Worm (Caenorhabditis elegans): Measurements from ENCODE around the gene fbxb-111.

The fbxb-111 gene

ce11 chrII:2756351-2756750 lies 18.5 kb downstream of the fbxb-111 start:
- TF ChIP-seq zag-1 (tag; optimal IDR thresholded peaks at IDR 0.05), result no peak
- no peak for TF ChIP-seq ztf-4 (tag; optimal IDR thresholded peaks at IDR 0.05)
- TF ChIP-seq ceh-9 (tag; optimal IDR thresholded peaks at IDR 0.05), result no peak
- no peak for TF ChIP-seq aly-2 (tag; optimal IDR thresholded peaks at IDR 0.05)
- TF ChIP-seq elt-2 (tag; optimal IDR thresholded peaks at IDR 0.05), result no peak
- no peak for TF ChIP-seq fkh-2 (tag; optimal IDR thresholded peaks at IDR 0.05)
- TF ChIP-seq elt-3 (tag; optimal IDR thresholded peaks at IDR 0.05), result no peak
- no peak for TF ChIP-seq lin-39 (tag; optimal IDR thresholded peaks at IDR 0.05)
- no peak for TF ChIP-seq nhr-25 (tag; optimal IDR thresholded peaks at IDR 0.05)
- no peak for TF ChIP-seq ama-1 (optimal IDR thresholded peaks at IDR 0.05)
- no peak for TF ChIP-seq lsy-12 (tag; optimal IDR thresholded peaks at IDR 0.05)
- no peak for TF ChIP-seq elt-1 (tag; optimal IDR thresholded peaks at IDR 0.05)
- no peak for TF ChIP-seq sea-2 (GFP tag; optimal IDR thresholded peaks at IDR 0.05)
- no peak for TF ChIP-seq egl-27 (tag; optimal IDR thresholded peaks at IDR 0.05)
- no peak for TF ChIP-seq ZK546.5 (tag; optimal IDR thresholded peaks at IDR 0.05)
- no peak for TF ChIP-seq nhr-237 (tag; optimal IDR thresholded peaks at IDR 0.05)
- TF ChIP-seq unc-39 (tag; optimal IDR thresholded peaks at IDR 0.05), result no peak
- TF ChIP-seq egl-5 (tag; optimal IDR thresholded peaks at IDR 0.05), result no peak

ce11 chrII:2754595-2754994 lies 20.2 kb downstream of the fbxb-111 start:
- TF ChIP-seq nhr-12 (tag; optimal IDR thresholded peaks at IDR 0.05), result no peak
- TF ChIP-seq nhr-28 (tag; optimal IDR thresholded peaks at IDR 0.05), result no peak
- TF ChIP-seq sea-2 (GFP tag; optimal IDR thresholded peaks at IDR 0.05), result no peak
- no peak for TF ChIP-seq aly-2 (tag; optimal IDR thresholded peaks at IDR 0.05)
- TF ChIP-seq R02D3.7 (tag; optimal IDR thresholded peaks at IDR 0.05), result no peak
- TF ChIP-seq fkh-10 (GFP tag; optimal IDR thresholded peaks at IDR 0.05), result no peak
- no peak for TF ChIP-seq nhr-77 (tag; optimal IDR thresholded peaks at IDR 0.05)
- no peak for TF ChIP-seq fkh-2 (tag; optimal IDR thresholded peaks at IDR 0.05)
- no peak for TF ChIP-seq tbx-2 (tag; optimal IDR thresholded peaks at IDR 0.05)
- TF ChIP-seq nhr-237 (tag; optimal IDR thresholded peaks at IDR 0.05), result no peak
- no peak for TF ChIP-seq pqm-1 (tag; optimal IDR thresholded peaks at IDR 0.05)
- TF ChIP-seq unc-62 (GFP tag; optimal IDR thresholded peaks at IDR 0.05), result no peak
- TF ChIP-seq nhr-23 (tag; optimal IDR thresholded peaks at IDR 0.05), result no peak

- TF ChIP-seq jun-1 (tag; optimal IDR thresholded peaks at IDR 0.05) (no peak), lin-39 (tag; optimal IDR thresholded peaks at IDR 0.05) (no peak), nhr-23 (tag; optimal IDR thresholded peaks at IDR 0.05) (no peak), ztf-4 (tag; optimal IDR thresholded peaks at IDR 0.05) (no peak), egl-27 (tag; optimal IDR thresholded peaks at IDR 0.05) (no peak), elt-1 (tag; optimal IDR thresholded peaks at IDR 0.05) (no peak), eor-1 (tag; optimal IDR thresholded peaks at IDR 0.05) (no peak), nhr-12 (tag; optimal IDR thresholded peaks at IDR 0.05) (no peak), R02D3.7 (tag; optimal IDR thresholded peaks at IDR 0.05) (no peak), ZK546.5 (tag; optimal IDR thresholded peaks at IDR 0.05) (no peak), aly-2 (tag; optimal IDR thresholded peaks at IDR 0.05) (no peak), ceh-16 (tag; optimal IDR thresholded peaks at IDR 0.05) (no peak), zag-1 (tag; optimal IDR thresholded peaks at IDR 0.05) (no peak), lin-15B (tag; optimal IDR thresholded peaks at IDR 0.05) (no peak), nhr-67 (tag; optimal IDR thresholded peaks at IDR 0.05) (no peak), fkh-2 (tag; optimal IDR thresholded peaks at IDR 0.05) (no peak), mml-1 (tag; optimal IDR thresholded peaks at IDR 0.05) (no peak), hmg-11 (tag; optimal IDR thresholded peaks at IDR 0.05) (no peak), lsy-12 (tag; optimal IDR thresholded peaks at IDR 0.05) (no peak), nhr-25 (tag; optimal IDR thresholded peaks at IDR 0.05) (no peak)
Observed at ce11 chrII:2752999-2753398, 21.8 kb downstream of the fbxb-111 start, which contains the start of gene F29A7.3. TSS of gene F29A7.3 (plus strand) at chrII:2753299.

- TF ChIP-seq nhr-28 (tag; optimal IDR thresholded peaks at IDR 0.05), result no peak
- no peak for TF ChIP-seq nhr-25 (tag; optimal IDR thresholded peaks at IDR 0.05)
- no peak for TF ChIP-seq ZK546.5 (tag; optimal IDR thresholded peaks at IDR 0.05)
- TF ChIP-seq elt-1 (tag; optimal IDR thresholded peaks at IDR 0.05), result no peak
- TF ChIP-seq elt-3 (tag; optimal IDR thresholded peaks at IDR 0.05), result no peak
- no peak for TF ChIP-seq nhr-237 (tag; optimal IDR thresholded peaks at IDR 0.05)
- peak; percentile 30 for TF ChIP-seq nhr-23 (tag; optimal IDR thresholded peaks at IDR 0.05)
- peak; percentile 12 for TF ChIP-seq R02D3.7 (tag; optimal IDR thresholded peaks at IDR 0.05)
- no peak for TF ChIP-seq egl-5 (tag; optimal IDR thresholded peaks at IDR 0.05)
- no peak for TF ChIP-seq unc-39 (tag; optimal IDR thresholded peaks at IDR 0.05)
- peak; percentile 47 for TF ChIP-seq nhr-43 (tag; optimal IDR thresholded peaks at IDR 0.05; ENCODE audit: poor library complexity, severe bottlenecking)
- no peak for TF ChIP-seq jun-1 (tag; optimal IDR thresholded peaks at IDR 0.05)
- peak; percentile 38 for TF ChIP-seq lin-39 (tag; optimal IDR thresholded peaks at IDR 0.05)
- no peak for TF ChIP-seq egl-27 (tag; optimal IDR thresholded peaks at IDR 0.05)
- TF ChIP-seq snpc-4 (tag; optimal IDR thresholded peaks at IDR 0.05), result peak; percentile 71
- TF ChIP-seq pqm-1 (tag; optimal IDR thresholded peaks at IDR 0.05), result peak; percentile 12
- no peak for TF ChIP-seq nhr-67 (tag; optimal IDR thresholded peaks at IDR 0.05)
- TF ChIP-seq elt-2 (tag; optimal IDR thresholded peaks at IDR 0.05), result peak; percentile 25
- TF ChIP-seq nhr-12 (tag; optimal IDR thresholded peaks at IDR 0.05), result no peak
- peak; percentile 79 for TF ChIP-seq lin-15B (tag; optimal IDR thresholded peaks at IDR 0.05)
- TF ChIP-seq mdl-1 (tag; optimal IDR thresholded peaks at IDR 0.05), result no peak
Observed at ce11 chrII:2752536-2752935, 22.3 kb downstream of the fbxb-111 start, which contains the start of gene F29A7.6. TSS of gene F29A7.6 (minus strand) at chrII:2752611.

Data from whole organism, L3 larva.